Worm (Caenorhabditis elegans) whole organism, young adult: Measurements from ENCODE around the gene F28H6.6.

Source experiments
- B0019.2 ChIP-seq: fragments of 200-800 bp; sonication (Bioruptor generic); conservative IDR thresholded peaks from 2 replicates; pipeline ENCODE4 v1.3.6; 2022; ENCODE audit warnings: missing genetic modification reagents, missing genetic modification characterization, missing compliant biosample characterization
- C17E4.6 ChIP-seq: fragments of 200-800 bp; sonication (Bioruptor generic); IDR thresholded peaks from 2 replicates; pipeline ENCODE4 v1.3.6; 2022; ENCODE audit warnings: missing genetic modification reagents, missing genetic modification characterization, missing compliant biosample characterization
- attf-6 ChIP-seq: fragments of 200-800 bp; sonication (Bioruptor generic); IDR thresholded peaks from 2 replicates; pipeline ENCODE4 v1.3.6; 2022; ENCODE audit warnings: missing genetic modification reagents, missing genetic modification characterization, missing compliant biosample characterization
- ceh-27 ChIP-seq: fragments of 200-800 bp; sonication (Bioruptor generic); optimal IDR thresholded peaks from 2 replicates; lab custom pipeline; 2018; ENCODE audit warnings: mild to moderate bottlenecking, missing genetic modification characterization, moderate library complexity, missing compliant biosample characterization
- efl-1 ChIP-seq: fragments of 150-350 bp; optimal IDR thresholded peaks from 2 replicates; lab custom pipeline; 2014; ENCODE audit warnings: missing biosample characterization, missing genetic modification reagents, missing genetic modification characterization
- hmg-1.2 ChIP-seq: fragments of 200-800 bp; sonication (Bioruptor generic); IDR thresholded peaks from 2 replicates; pipeline ENCODE4 v1.3.6; 2022; ENCODE audit warnings: missing genetic modification reagents, missing genetic modification characterization, missing compliant biosample characterization
- lin-35 ChIP-seq, 3 experiments: fragments of 150-350 bp in 2 of 3; sonication (generic microtip) in 1 of 3; optimal IDR thresholded peaks; 2 replicates each; lab custom pipeline; 2014 to 2018; ENCODE audit warnings: missing biosample characterization in 3 of 3, missing genetic modification characterization in 3 of 3, missing genetic modification reagents in 3 of 3
- madf-10 ChIP-seq: sonication (generic microtip); optimal IDR thresholded peaks from 2 replicates; lab custom pipeline; 2016; ENCODE audit warnings: mild to moderate bottlenecking, missing genetic modification characterization, missing compliant biosample characterization

DNA sequence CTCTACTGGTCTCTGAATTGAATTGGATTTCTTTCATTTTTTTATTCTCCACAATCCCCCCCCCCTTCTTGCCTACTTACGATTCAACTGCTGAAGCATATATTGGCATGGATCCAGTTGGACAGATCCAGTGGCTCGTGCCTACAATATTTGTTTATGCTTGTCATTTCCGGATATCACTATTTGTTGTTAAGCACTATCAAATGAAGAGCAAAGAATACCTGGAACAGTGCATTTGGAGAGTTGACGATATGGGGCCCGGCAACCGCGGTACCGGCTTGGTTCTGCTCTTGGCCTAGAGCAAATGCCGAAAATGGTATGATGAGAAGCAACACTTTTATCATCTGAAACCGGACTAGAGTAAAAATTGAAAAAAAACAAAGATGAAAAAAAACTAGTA lies 58.0 kb downstream of the F28H6.6 start, which contains the start of gene lgc-21:
- TF ChIP-seq ceh-27 (no peak), hmg-1.2 (GFP tag; lab: Robert Waterston, UW) (no peak), attf-6 (no peak), lin-35 (GFP tag; optimal IDR thresholded peaks at IDR 0.05; lab: Kevin White, UChicago) (no peak), efl-1 (GFP tag; lab: Kevin White, UChicago) (no peak), B0019.2 (no peak), madf-10 (no peak), C17E4.6 (GFP tag; lab: Robert Waterston, UW) (no peak)
